Worm (Caenorhabditis elegans): ENCODE results near the gene nspg-3.
A peak's percentile ranks its signal among the peaks of the same experiment; 100 is the strongest.

nspg-3 gene

ce11 chrII:6113187-6113586, 21.6 kb downstream of the nspg-3 start, which contains the start of gene heri-1:
TSS of gene heri-1 (minus strand) at chrII:6113194.
- no peak for TF ChIP-seq gmeb-1 (tag; optimal IDR thresholded peaks at IDR 0.05)
- no peak for TF ChIP-seq crh-2 (tag; optimal IDR thresholded peaks at IDR 0.05)
- TF ChIP-seq nhr-6 (tag; optimal IDR thresholded peaks at IDR 0.05): no peak
- no peak for TF ChIP-seq F13H6.1 (tag; optimal IDR thresholded peaks at IDR 0.05)
- TF ChIP-seq lin-13 (GFP tag; optimal IDR thresholded peaks at IDR 0.05): no peak
- TF ChIP-seq nhr-237 (tag; optimal IDR thresholded peaks at IDR 0.05): no peak
- TF ChIP-seq lsy-2 (tag; optimal IDR thresholded peaks at IDR 0.05): no peak
- TF ChIP-seq mab-5 (tag; optimal IDR thresholded peaks at IDR 0.05): no peak
- no peak for TF ChIP-seq peb-1 (tag; optimal IDR thresholded peaks at IDR 0.05)
- TF ChIP-seq lin-11 (tag; optimal IDR thresholded peaks at IDR 0.05): no peak
- TF ChIP-seq mbf-1 (tag; optimal IDR thresholded peaks at IDR 0.05): no peak
- TF ChIP-seq nhr-10 (tag; optimal IDR thresholded peaks at IDR 0.05): no peak
- TF ChIP-seq ama-1 (optimal IDR thresholded peaks at IDR 0.05): no peak
- TF ChIP-seq mdl-1 (tag; optimal IDR thresholded peaks at IDR 0.05): no peak

- TF ChIP-seq R02D3.7 (tag; optimal IDR thresholded peaks at IDR 0.05): no peak
- TF ChIP-seq mab-5 (tag; optimal IDR thresholded peaks at IDR 0.05): peak; percentile 73
These were observed 22.4 kb downstream of the nspg-3 start for ce11 chrII:6113842-6114441.

ce11 chrII:6115283-6115682, 23.7 kb downstream of the nspg-3 start:
- no peak for TF ChIP-seq nhr-77 (tag; optimal IDR thresholded peaks at IDR 0.05)
- TF ChIP-seq sma-9 (GFP tag; optimal IDR thresholded peaks at IDR 0.05): no peak
- TF ChIP-seq sma-9 (tag; optimal IDR thresholded peaks at IDR 0.05): no peak

DNA sequence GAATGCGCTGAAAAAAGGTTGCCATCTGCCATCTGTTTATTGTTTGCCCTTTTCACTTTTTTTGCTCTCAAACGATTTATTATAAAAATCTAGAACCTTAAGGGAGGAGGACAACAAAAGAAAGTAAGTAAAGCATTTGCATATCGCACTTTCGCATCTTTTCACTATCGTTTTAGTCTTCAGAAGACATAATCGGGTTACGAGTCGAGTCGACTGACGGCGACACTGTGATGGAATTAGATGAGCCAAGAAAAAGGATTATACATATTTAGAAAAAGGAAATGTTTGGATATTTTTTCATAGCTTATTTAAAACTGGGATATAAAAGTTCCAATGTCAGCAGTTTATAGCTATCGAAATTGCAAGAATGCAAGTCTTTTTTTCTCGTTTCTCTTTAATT, 25.1 kb downstream of the nspg-3 start:
- TF ChIP-seq sma-3 (GFP tag; optimal IDR thresholded peaks at IDR 0.05) (no peak), elt-3 (tag; optimal IDR thresholded peaks at IDR 0.05) (no peak), crh-2 (tag; optimal IDR thresholded peaks at IDR 0.05) (no peak), lin-39 (tag; optimal IDR thresholded peaks at IDR 0.05) (no peak)

- no peak for TF ChIP-seq nhr-129 (tag; optimal IDR thresholded peaks at IDR 0.05)
- no peak for TF ChIP-seq ceh-16 (tag; optimal IDR thresholded peaks at IDR 0.05)
- TF ChIP-seq nhr-21 (tag; optimal IDR thresholded peaks at IDR 0.05): no peak
- no peak for TF ChIP-seq lin-13 (GFP tag; optimal IDR thresholded peaks at IDR 0.05)
- TF ChIP-seq blmp-1 (tag; optimal IDR thresholded peaks at IDR 0.05; ENCODE audit: insufficient read depth): no peak
- no peak for TF ChIP-seq nhr-23 (tag; optimal IDR thresholded peaks at IDR 0.05)
- no peak for TF ChIP-seq ztf-11 (tag; optimal IDR thresholded peaks at IDR 0.05)
- no peak for TF ChIP-seq dmd-4 (tag; optimal IDR thresholded peaks at IDR 0.05)
- no peak for TF ChIP-seq nhr-10 (tag; optimal IDR thresholded peaks at IDR 0.05)
- TF ChIP-seq unc-55 (GFP tag; optimal IDR thresholded peaks at IDR 0.05): no peak
- no peak for TF ChIP-seq alr-1 (tag; optimal IDR thresholded peaks at IDR 0.05)
- TF ChIP-seq skn-1 (tag; optimal IDR thresholded peaks at IDR 0.05): no peak
- TF ChIP-seq sma-3 (GFP tag; optimal IDR thresholded peaks at IDR 0.05): no peak
- TF ChIP-seq ztf-1 (GFP tag; conservative IDR thresholded peaks at IDR 0.05): no peak
- TF ChIP-seq aly-2 (tag; optimal IDR thresholded peaks at IDR 0.05): no peak
- no peak for TF ChIP-seq nhr-11 (tag; optimal IDR thresholded peaks at IDR 0.05)
- TF ChIP-seq crh-2 (tag; optimal IDR thresholded peaks at IDR 0.05): no peak
- no peak for TF ChIP-seq nhr-237 (tag; optimal IDR thresholded peaks at IDR 0.05)
- TF ChIP-seq gmeb-1 (tag; optimal IDR thresholded peaks at IDR 0.05): no peak
These were observed 26.6 kb downstream of the nspg-3 start, which contains the start of gene C29H12.6 for ce11 chrII:6118163-6118562. TSS of gene C29H12.6 (minus strand) at chrII:6118263.

ce11 chrII:6120548-6120947, 29.0 kb downstream of the nspg-3 start:
- TF ChIP-seq alr-1 (tag; optimal IDR thresholded peaks at IDR 0.05) (no peak), egl-27 (tag; optimal IDR thresholded peaks at IDR 0.05) (no peak), ztf-1 (GFP tag; conservative IDR thresholded peaks at IDR 0.05) (no peak), nhr-129 (tag; optimal IDR thresholded peaks at IDR 0.05) (no peak), elt-3 (tag; optimal IDR thresholded peaks at IDR 0.05) (no peak), nhr-23 (tag; optimal IDR thresholded peaks at IDR 0.05) (no peak), zag-1 (tag; optimal IDR thresholded peaks at IDR 0.05) (no peak), snpc-4 (tag; optimal IDR thresholded peaks at IDR 0.05) (no peak), ceh-16 (tag; optimal IDR thresholded peaks at IDR 0.05) (no peak), lin-13 (GFP tag; optimal IDR thresholded peaks at IDR 0.05) (no peak), unc-55 (GFP tag; optimal IDR thresholded peaks at IDR 0.05) (no peak), nhr-11 (tag; optimal IDR thresholded peaks at IDR 0.05) (no peak), aly-2 (tag; optimal IDR thresholded peaks at IDR 0.05) (no peak), ztf-11 (tag; optimal IDR thresholded peaks at IDR 0.05) (no peak), skn-1 (tag; optimal IDR thresholded peaks at IDR 0.05) (no peak), blmp-1 (tag; optimal IDR thresholded peaks at IDR 0.05; ENCODE audit: insufficient read depth) (no peak), sma-9 (GFP tag; optimal IDR thresholded peaks at IDR 0.05) (no peak), sma-9 (tag; optimal IDR thresholded peaks at IDR 0.05) (no peak), dmd-4 (tag; optimal IDR thresholded peaks at IDR 0.05) (no peak)
